Worm (Caenorhabditis elegans): ENCODE results near the gene fbxb-107.

- TF ChIP-seq php-3 (GFP tag; IDR thresholded peaks at IDR 0.05) (no peak), Y105C5A.15 (GFP tag; IDR thresholded peaks at IDR 0.05) (no peak), cey-2 (tag; optimal IDR thresholded peaks at IDR 0.05; ENCODE audit: borderline replicate concordance, insufficient read depth) (no peak), F49E8.2 (tag; optimal IDR thresholded peaks at IDR 0.05; ENCODE audit: borderline replicate concordance) (no peak), nhr-28 (tag; optimal IDR thresholded peaks at IDR 0.05) (no peak), ztf-11 (tag; optimal IDR thresholded peaks at IDR 0.05) (no peak)
These were observed 19.3 kb downstream of the fbxb-107 start, which contains the start of gene F08D12.4 for ce11 chrII:2777846-2778245.
